Worm (Caenorhabditis elegans): ENCODE measurements around the gene nhr-273.

ce11 chrII:4424807-4425206, 10.3 kb upstream of the nhr-273 start, which contains the start of the genes dcaf-13 and toe-1:
- TF ChIP-seq pha-4 (tag; optimal IDR thresholded peaks at IDR 0.05) (no peak), ama-1 (optimal IDR thresholded peaks at IDR 0.05) (no peak), nhr-12 (tag; optimal IDR thresholded peaks at IDR 0.05) (no peak), ceh-82 (tag; optimal IDR thresholded peaks at IDR 0.05) (no peak), jun-1 (tag; optimal IDR thresholded peaks at IDR 0.05) (no peak), ceh-9 (tag; optimal IDR thresholded peaks at IDR 0.05) (no peak), egl-27 (tag; optimal IDR thresholded peaks at IDR 0.05) (no peak), nhr-76 (tag; optimal IDR thresholded peaks at IDR 0.05) (no peak), nhr-11 (tag; optimal IDR thresholded peaks at IDR 0.05) (no peak), zag-1 (tag; optimal IDR thresholded peaks at IDR 0.05) (no peak), ztf-11 (tag; optimal IDR thresholded peaks at IDR 0.05) (no peak), fkh-10 (GFP tag; optimal IDR thresholded peaks at IDR 0.05) (no peak), skn-1 (tag; optimal IDR thresholded peaks at IDR 0.05) (no peak)

All from whole organism, L3 larva.